Fruit fly (Drosophila melanogaster) whole organism, pupa: ENCODE data around the gene CG14298.

ENCODE experiments used
- CG12605 ChIP-seq: fragments of 200-800 bp; sonication (Bioruptor generic); IDR thresholded peaks from 2 replicates; pipeline ENCODE4 v1.3.6; 2022; ENCODE audit warnings: missing biosample characterization, missing genetic modification characterization
- CG13204 ChIP-seq: fragments of 200-800 bp; sonication (Bioruptor generic); optimal IDR thresholded peaks from 2 replicates; lab custom pipeline; 2018; ENCODE audit warnings: missing biosample characterization, mild to moderate bottlenecking, missing genetic modification characterization, moderate library complexity
- CG14655 ChIP-seq: fragments of 200-800 bp; sonication (Bioruptor generic); optimal IDR thresholded peaks from 3 replicates; lab custom pipeline; 2017; ENCODE audit warnings: mild to moderate bottlenecking, missing biosample characterization, missing genetic modification reagents, missing genetic modification characterization
- CG17806 ChIP-seq: fragments of 200-800 bp; sonication (Bioruptor generic); optimal IDR thresholded peaks from 2 replicates; lab custom pipeline; 2018; ENCODE audit warnings: missing biosample characterization, mild to moderate bottlenecking, missing genetic modification characterization, moderate library complexity
- CG4496 ChIP-seq: fragments of 200-800 bp; sonication (Bioruptor generic); IDR thresholded peaks from 3 replicates; pipeline ENCODE4 v1.3.6; 2022; ENCODE audit warnings: missing biosample characterization, missing genetic modification characterization
- CG9948 ChIP-seq: fragments of 200-800 bp; sonication (Bioruptor generic); optimal IDR thresholded peaks from 2 replicates; lab custom pipeline; 2018; ENCODE audit warnings: missing biosample characterization, mild to moderate bottlenecking, missing genetic modification characterization, moderate library complexity
- EcR ChIP-seq: fragments of 200-800 bp; sonication (Bioruptor generic); optimal IDR thresholded peaks from 3 replicates; lab custom pipeline; 2019; ENCODE audit warnings: missing biosample characterization, missing genetic modification characterization, mild to moderate bottlenecking, moderate library complexity, missing genetic modification reagents
- Ets98B ChIP-seq: fragments of 200-800 bp; sonication (Bioruptor generic); IDR thresholded peaks from 2 replicates; pipeline ENCODE4 v1.3.6; 2022; ENCODE audit warnings: missing biosample characterization, missing genetic modification characterization
- Pif1B ChIP-seq: fragments of 200-800 bp; sonication (Bioruptor generic); optimal IDR thresholded peaks from 3 replicates; lab custom pipeline; 2016; ENCODE audit warnings: missing biosample characterization, missing genetic modification characterization
- gl ChIP-seq: fragments of 200-800 bp; sonication (Bioruptor generic); optimal IDR thresholded peaks from 2 replicates; lab custom pipeline; 2018; ENCODE audit warnings: missing biosample characterization, mild to moderate bottlenecking, missing genetic modification characterization
- rn ChIP-seq: fragments of 200-800 bp; sonication (Bioruptor generic); IDR thresholded peaks from 2 replicates; pipeline ENCODE4 v1.3.6; 2022; ENCODE audit warnings: missing biosample characterization, missing genetic modification characterization

DNA sequence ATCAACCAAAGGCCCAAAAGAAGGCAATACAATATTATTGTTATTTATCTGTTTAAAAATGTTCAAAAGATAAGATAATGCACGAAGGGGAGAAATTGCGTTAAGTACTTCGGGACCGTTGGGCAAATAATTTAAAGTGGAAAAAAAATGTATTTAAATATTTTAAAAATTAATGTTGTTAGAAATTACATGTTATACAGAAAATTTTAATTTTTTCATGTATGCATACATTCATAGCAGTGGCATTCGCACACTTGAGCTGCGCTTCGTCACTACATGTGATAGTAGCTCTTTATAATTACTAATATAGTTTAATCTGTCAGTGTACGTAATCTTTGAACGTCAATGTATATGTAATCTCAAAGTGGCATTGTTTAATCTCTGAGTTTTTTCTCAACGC is 19.9 kb downstream of the CG14298 start:
- no peak for TF ChIP-seq EcR
- TF ChIP-seq CG4496 (GFP tag; lab: Robert Waterston, UW), result no peak
- no peak for TF ChIP-seq CG9948 (tag; lab: Kevin White, UChicago)
- TF ChIP-seq rn (GFP tag; lab: Robert Waterston, UW), result no peak
- no peak for TF ChIP-seq gl
- no peak for TF ChIP-seq CG17806
- no peak for TF ChIP-seq CG12605
- TF ChIP-seq CG13204 (GFP tag; lab: Kevin White, UChicago), result no peak
- TF ChIP-seq CG14655 (GFP tag; lab: Kevin White, UChicago), result no peak
- no peak for TF ChIP-seq Pif1B
- no peak for TF ChIP-seq Ets98B (GFP tag; lab: Robert Waterston, UW)
